Fruit fly (Drosophila melanogaster) whole organism, wandering third instar larva: Measurements from ENCODE around the gene CG7183.

ENCODE experiments used
- br ChIP-seq: fragments of 200-800 bp; sonication (Bioruptor generic); optimal IDR thresholded peaks from 2 replicates; lab custom pipeline; 2016; ENCODE audit warnings: missing biosample characterization, missing genetic modification characterization
- fru ChIP-seq: fragments of 200-800 bp; sonication (Bioruptor generic); optimal IDR thresholded peaks from 3 replicates; lab custom pipeline; 2016; ENCODE audit warnings: missing biosample characterization, mild to moderate bottlenecking, missing genetic modification characterization
- lola ChIP-seq: fragments of >200 bp; optimal IDR thresholded peaks from 2 replicates; lab custom pipeline; 2017; ENCODE audit warnings: missing biosample characterization, missing genetic modification characterization
- rgr ChIP-seq: fragments of 200-800 bp; sonication (Bioruptor generic); optimal IDR thresholded peaks from 3 replicates; lab custom pipeline; 2016; ENCODE audit warnings: missing biosample characterization, mild to moderate bottlenecking, missing genetic modification characterization

dm6 chr3R:18235879-18236278 is 15.4 kb upstream of the CG7183 start, which contains the start of gene repo:
- TF ChIP-seq fru (GFP tag; lab: Kevin White, UChicago) (no peak), lola (GFP tag; lab: Kevin White, UChicago) (no peak), br (GFP tag; lab: Kevin White, UChicago) (no peak), rgr (GFP tag; lab: Kevin White, UChicago) (no peak)
